Worm (Caenorhabditis elegans): ENCODE data around the gene acs-12.

The acs-12 gene

ce11 chrV:20871194-20871593 lies 32.8 kb upstream of the acs-12 start:
- TF ChIP-seq snpc-4 (tag; optimal IDR thresholded peaks at IDR 0.05) (no peak), unc-120 (tag; optimal IDR thresholded peaks at IDR 0.05; ENCODE audit: poor library complexity, severe bottlenecking) (no peak), cnd-1 (tag; optimal IDR thresholded peaks at IDR 0.05) (no peak), nhr-237 (tag; optimal IDR thresholded peaks at IDR 0.05) (no peak), pha-4 (tag; optimal IDR thresholded peaks at IDR 0.05) (no peak), hlh-1 (tag; optimal IDR thresholded peaks at IDR 0.05) (no peak), mep-1 (tag; optimal IDR thresholded peaks at IDR 0.05) (no peak), ceh-83 (GFP tag; optimal IDR thresholded peaks at IDR 0.05) (no peak)

ce11 chrV:20873144-20873543 lies 30.8 kb upstream of the acs-12 start:
- no peak for TF ChIP-seq nhr-2 (tag; optimal IDR thresholded peaks at IDR 0.05)
- TF ChIP-seq ces-1 (GFP tag; optimal IDR thresholded peaks at IDR 0.05) = peak; percentile 95

ce11 chrV:20875324-20875723 lies 28.6 kb upstream of the acs-12 start:
- TF ChIP-seq snpc-4 (tag; optimal IDR thresholded peaks at IDR 0.05) = no peak
- no peak for TF ChIP-seq mab-5 (tag; optimal IDR thresholded peaks at IDR 0.05)
- TF ChIP-seq nhr-28 (tag; optimal IDR thresholded peaks at IDR 0.05) = no peak
- TF ChIP-seq pha-4 (tag; optimal IDR thresholded peaks at IDR 0.05) = no peak
- TF ChIP-seq lin-13 (tag; optimal IDR thresholded peaks at IDR 0.05) = no peak
- TF ChIP-seq nhr-76 (tag; optimal IDR thresholded peaks at IDR 0.05) = no peak
- TF ChIP-seq nhr-12 (tag; optimal IDR thresholded peaks at IDR 0.05) = no peak
- TF ChIP-seq zip-8 (tag; optimal IDR thresholded peaks at IDR 0.05) = no peak
- no peak for TF ChIP-seq drap-1 (GFP tag; optimal IDR thresholded peaks at IDR 0.05)
- TF ChIP-seq mep-1 (tag; optimal IDR thresholded peaks at IDR 0.05) = no peak
- no peak for TF ChIP-seq elt-3 (tag; optimal IDR thresholded peaks at IDR 0.05)
- no peak for TF ChIP-seq sptf-1 (tag; optimal IDR thresholded peaks at IDR 0.05)
- no peak for TF ChIP-seq ham-2 (GFP tag; optimal IDR thresholded peaks at IDR 0.05)
- no peak for TF ChIP-seq bed-3 (GFP tag; optimal IDR thresholded peaks at IDR 0.05)

ce11 chrV:20879069-20879667 lies 24.8 kb upstream of the acs-12 start, which contains the start of gene unc-80:
Gene unc-80, plus strand, starts transcription at chrV:20879601.
- TF ChIP-seq mab-5 (tag; optimal IDR thresholded peaks at IDR 0.05) = no peak
- no peak for TF ChIP-seq nhr-12 (tag; optimal IDR thresholded peaks at IDR 0.05)
- no peak for TF ChIP-seq sptf-1 (tag; optimal IDR thresholded peaks at IDR 0.05)
- no peak for TF ChIP-seq lsy-2 (tag; optimal IDR thresholded peaks at IDR 0.05)
- peak; percentile 6 for TF ChIP-seq mep-1 (tag; optimal IDR thresholded peaks at IDR 0.05)
- no peak for TF ChIP-seq M03D4.4 (tag; optimal IDR thresholded peaks at IDR 0.05)
- no peak for TF ChIP-seq ceh-43 (GFP tag; optimal IDR thresholded peaks at IDR 0.05)
- TF ChIP-seq ceh-39 (tag; optimal IDR thresholded peaks at IDR 0.05) = no peak
- no peak for TF ChIP-seq sem-2 (GFP tag; optimal IDR thresholded peaks at IDR 0.05)
- TF ChIP-seq elt-3 (tag; optimal IDR thresholded peaks at IDR 0.05) = no peak
- no peak for TF ChIP-seq lin-32 (GFP tag; optimal IDR thresholded peaks at IDR 0.05)
- TF ChIP-seq ces-1 (GFP tag; optimal IDR thresholded peaks at IDR 0.05) = peak; percentile 84
- no peak for TF ChIP-seq nhr-237 (tag; optimal IDR thresholded peaks at IDR 0.05)
- TF ChIP-seq zip-8 (tag; optimal IDR thresholded peaks at IDR 0.05) = no peak
- TF ChIP-seq tbx-8 (GFP tag; optimal IDR thresholded peaks at IDR 0.05) = no peak
- no peak for TF ChIP-seq lin-13 (tag; optimal IDR thresholded peaks at IDR 0.05)
- TF ChIP-seq bed-3 (GFP tag; optimal IDR thresholded peaks at IDR 0.05) = no peak
- no peak for TF ChIP-seq ztf-11 (tag; optimal IDR thresholded peaks at IDR 0.05)
- TF ChIP-seq unc-120 (tag; optimal IDR thresholded peaks at IDR 0.05; ENCODE audit: poor library complexity, severe bottlenecking) = peak; percentile 8
- no peak for TF ChIP-seq pha-4 (tag; optimal IDR thresholded peaks at IDR 0.05)
- TF ChIP-seq snpc-4 (tag; optimal IDR thresholded peaks at IDR 0.05) = no peak
- TF ChIP-seq blmp-1 (tag; optimal IDR thresholded peaks at IDR 0.05) = no peak
- no peak for TF ChIP-seq nhr-76 (tag; optimal IDR thresholded peaks at IDR 0.05)
- TF ChIP-seq nhr-28 (tag; optimal IDR thresholded peaks at IDR 0.05) = no peak
- no peak for TF ChIP-seq flh-1 (GFP tag; optimal IDR thresholded peaks at IDR 0.05)
- no peak for TF ChIP-seq nhr-2 (tag; optimal IDR thresholded peaks at IDR 0.05)

- TF ChIP-seq sem-2 (GFP tag; optimal IDR thresholded peaks at IDR 0.05) (no peak), nhr-28 (tag; optimal IDR thresholded peaks at IDR 0.05) (no peak), mep-1 (tag; optimal IDR thresholded peaks at IDR 0.05) (no peak), nhr-2 (tag; optimal IDR thresholded peaks at IDR 0.05) (no peak), tbx-8 (GFP tag; optimal IDR thresholded peaks at IDR 0.05) (no peak), lin-13 (tag; optimal IDR thresholded peaks at IDR 0.05) (no peak), unc-39 (tag; optimal IDR thresholded peaks at IDR 0.05) (no peak), ztf-11 (tag; optimal IDR thresholded peaks at IDR 0.05) (no peak), snpc-4 (tag; optimal IDR thresholded peaks at IDR 0.05) (no peak), mls-2 (tag; optimal IDR thresholded peaks at IDR 0.05) (no peak), unc-120 (tag; optimal IDR thresholded peaks at IDR 0.05; ENCODE audit: poor library complexity, severe bottlenecking) (no peak), mab-5 (tag; optimal IDR thresholded peaks at IDR 0.05) (no peak), bed-3 (GFP tag; optimal IDR thresholded peaks at IDR 0.05) (no peak)
These were observed 12.1 kb upstream of the acs-12 start for ce11 chrV:20891871-20892270.
